Worm (Caenorhabditis elegans) whole organism, late embryonic: Measurements from ENCODE around the gene Y54G2A.19.

Experiments
- C08G9.2 ChIP-seq: sonication (generic microtip); optimal IDR thresholded peaks from 2 replicates; lab custom pipeline; 2016; ENCODE audit warnings: mild to moderate bottlenecking, missing genetic modification characterization, moderate library complexity, missing compliant biosample characterization
- K02D7.2 ChIP-seq: sonication (generic microtip); optimal IDR thresholded peaks from 2 replicates; lab custom pipeline; 2017; ENCODE audit warnings: mild to moderate bottlenecking, missing genetic modification characterization, missing compliant biosample characterization
- K09A11.1 ChIP-seq: sonication (generic microtip); optimal IDR thresholded peaks from 2 replicates; lab custom pipeline; 2017; ENCODE audit warnings: antibody characterized with exemption, mild to moderate bottlenecking, missing genetic modification characterization, missing compliant biosample characterization; ENCODE audit not compliant: insufficient read depth
- T23F11.4 ChIP-seq: fragments of 200-800 bp; sonication (Bioruptor generic); optimal IDR thresholded peaks from 2 replicates; lab custom pipeline; 2018; ENCODE audit warnings: mild to moderate bottlenecking, missing genetic modification characterization, missing compliant biosample characterization
- Y22D7AL.16 ChIP-seq: sonication (generic microtip); optimal IDR thresholded peaks from 2 replicates; lab custom pipeline; 2016; ENCODE audit warnings: missing genetic modification characterization, missing compliant biosample characterization
- ama-1 ChIP-seq: fragments of 150-350 bp; optimal IDR thresholded peaks from 2 replicates; lab custom pipeline; 2014
- ceh-14 ChIP-seq: sonication (generic microtip); optimal IDR thresholded peaks from 2 replicates; lab custom pipeline; 2016; ENCODE audit warnings: missing genotype, missing genetic modification characterization, missing compliant biosample characterization
- ceh-18 ChIP-seq: sonication (generic microtip); optimal IDR thresholded peaks from 2 replicates; lab custom pipeline; 2016; ENCODE audit warnings: missing genetic modification characterization, missing compliant biosample characterization
- ceh-2 ChIP-seq: sonication (generic microtip); optimal IDR thresholded peaks from 2 replicates; lab custom pipeline; 2016; ENCODE audit warnings: missing genotype, missing genetic modification characterization, missing compliant biosample characterization
- ceh-22 ChIP-seq: sonication (generic microtip); optimal IDR thresholded peaks from 2 replicates; lab custom pipeline; 2017; ENCODE audit warnings: missing biosample characterization, missing genetic modification characterization
- ceh-30 ChIP-seq: fragments of 150-350 bp; optimal IDR thresholded peaks from 2 replicates; lab custom pipeline; 2014; ENCODE audit warnings: missing biosample characterization, missing genetic modification characterization
- ceh-48 ChIP-seq: sonication (generic microtip); optimal IDR thresholded peaks from 2 replicates; lab custom pipeline; 2016; ENCODE audit warnings: missing genetic modification characterization, inconsistent platforms, missing compliant biosample characterization
- che-1 ChIP-seq: sonication (generic microtip); optimal IDR thresholded peaks from 2 replicates; lab custom pipeline; 2016; ENCODE audit warnings: mild to moderate bottlenecking, missing genetic modification characterization, missing compliant biosample characterization
- dmd-4 ChIP-seq: sonication (generic microtip); optimal IDR thresholded peaks from 2 replicates; lab custom pipeline; 2016; ENCODE audit warnings: borderline replicate concordance, missing genetic modification characterization, missing compliant biosample characterization
- dve-1 ChIP-seq: sonication (generic microtip); optimal IDR thresholded peaks from 2 replicates; lab custom pipeline; 2017; ENCODE audit warnings: antibody characterized with exemption, mild to moderate bottlenecking, missing genetic modification characterization, missing compliant biosample characterization
- ets-4 ChIP-seq: sonication (generic microtip); optimal IDR thresholded peaks from 2 replicates; lab custom pipeline; 2016; ENCODE audit warnings: missing genetic modification characterization, missing compliant biosample characterization
- fkh-6 ChIP-seq: sonication (generic microtip); optimal IDR thresholded peaks from 2 replicates; lab custom pipeline; 2016; ENCODE audit warnings: missing genetic modification characterization, missing compliant biosample characterization
- hlh-13 ChIP-seq: fragments of 200-800 bp; sonication (Bioruptor generic); optimal IDR thresholded peaks from 2 replicates; lab custom pipeline; 2018; ENCODE audit warnings: mild to moderate bottlenecking, missing genetic modification characterization, missing compliant biosample characterization
- hlh-15 ChIP-seq: sonication (generic microtip); optimal IDR thresholded peaks from 2 replicates; lab custom pipeline; 2016; ENCODE audit warnings: missing genetic modification characterization, missing compliant biosample characterization
- hlh-30 ChIP-seq: sonication (generic microtip); optimal IDR thresholded peaks from 2 replicates; lab custom pipeline; 2017; ENCODE audit warnings: antibody characterized with exemption, missing genetic modification characterization, missing compliant biosample characterization; ENCODE audit not compliant: insufficient read depth
- lim-6 ChIP-seq: sonication (generic microtip); optimal IDR thresholded peaks from 2 replicates; lab custom pipeline; 2016; ENCODE audit warnings: missing genetic modification characterization, missing compliant biosample characterization
- madf-2 ChIP-seq: sonication (generic microtip); optimal IDR thresholded peaks from 2 replicates; lab custom pipeline; 2017; ENCODE audit warnings: missing genetic modification characterization, missing compliant biosample characterization
- mec-3 ChIP-seq: sonication (generic microtip); optimal IDR thresholded peaks from 2 replicates; lab custom pipeline; 2016; ENCODE audit warnings: borderline replicate concordance, missing genetic modification characterization, missing compliant biosample characterization
- nhr-11 ChIP-seq: fragments of 150-350 bp; optimal IDR thresholded peaks from 2 replicates; lab custom pipeline; 2014; ENCODE audit warnings: missing biosample characterization, missing genetic modification characterization
- nhr-232 ChIP-seq: sonication (generic microtip); optimal IDR thresholded peaks from 2 replicates; lab custom pipeline; 2016; ENCODE audit warnings: missing genetic modification characterization, missing compliant biosample characterization
- odd-2 ChIP-seq: sonication (generic microtip); optimal IDR thresholded peaks from 2 replicates; lab custom pipeline; 2017; ENCODE audit warnings: antibody characterized with exemption, mild to moderate bottlenecking, missing genetic modification characterization, missing compliant biosample characterization
- pat-9 ChIP-seq: fragments of 200-800 bp; sonication (Bioruptor generic); optimal IDR thresholded peaks from 2 replicates; lab custom pipeline; 2018; ENCODE audit warnings: mild to moderate bottlenecking, missing genetic modification characterization, moderate library complexity, missing compliant biosample characterization
- pha-4 ChIP-seq: fragments of 150-350 bp; optimal IDR thresholded peaks from 2 replicates; lab custom pipeline; 2018; ENCODE audit warnings: missing biosample characterization, missing genetic modification reagents, missing genetic modification characterization
- pqm-1 ChIP-seq: sonication (generic microtip); optimal IDR thresholded peaks from 2 replicates; lab custom pipeline; 2016; ENCODE audit warnings: missing genetic modification characterization, missing compliant biosample characterization
- rnt-1 ChIP-seq: sonication (generic microtip); optimal IDR thresholded peaks from 2 replicates; lab custom pipeline; 2016; ENCODE audit warnings: missing genetic modification characterization, missing compliant biosample characterization
- syd-9 ChIP-seq: sonication (generic microtip); optimal IDR thresholded peaks from 2 replicates; lab custom pipeline; 2016; ENCODE audit warnings: mild to moderate bottlenecking, missing genetic modification characterization, moderate library complexity, missing compliant biosample characterization
- ttx-3 ChIP-seq: sonication (generic microtip); optimal IDR thresholded peaks from 2 replicates; lab custom pipeline; 2016; ENCODE audit warnings: missing genetic modification reagents, missing genetic modification characterization, missing compliant biosample characterization
- unc-3 ChIP-seq, 2 experiments: fragments of 200-800 bp in 1 of 2; sonication (Bioruptor generic) in 1 of 2; sonication (generic microtip) in 1 of 2; conservative IDR thresholded peaks in 1 of 2; optimal IDR thresholded peaks in 1 of 2; 2 replicates each; pipeline versions ENCODE4 v1.3.6 to Lab custom; 2016 to 2022; ENCODE audit warnings: missing compliant biosample characterization in 2 of 2, missing genetic modification characterization in 2 of 2, missing genetic modification reagents in 1 of 2
- zip-5 ChIP-seq: sonication (generic microtip); optimal IDR thresholded peaks from 2 replicates; lab custom pipeline; 2016; ENCODE audit warnings: missing genetic modification characterization, missing compliant biosample characterization
- ztf-16 ChIP-seq: sonication (generic microtip); optimal IDR thresholded peaks from 2 replicates; lab custom pipeline; 2017; ENCODE audit warnings: missing genetic modification characterization, missing compliant biosample characterization

Y54G2A.19 gene

ce11 chrIV:2851625-2852024, 42.9 kb downstream of the Y54G2A.19 start:
- TF ChIP-seq hlh-13 (GFP tag; lab: Kevin White, UChicago) (no peak), ceh-22 (tag; lab: Kevin White, UChicago) (no peak), che-1 (tag; lab: Kevin White, UChicago) (no peak), hlh-15 (tag; lab: Kevin White, UChicago) (no peak), mec-3 (tag; lab: Kevin White, UChicago) (no peak), ceh-18 (tag; lab: Kevin White, UChicago) (no peak)

ce11 chrIV:2850586-2850985, 43.9 kb downstream of the Y54G2A.19 start, which contains the start of gene clec-85:
Gene clec-85 (plus strand): TSS chrIV:2850886.
- TF ChIP-seq ama-1 = no peak
- TF ChIP-seq ceh-18 (tag; lab: Kevin White, UChicago) = no peak
- TF ChIP-seq ceh-2 = no peak
- no peak for TF ChIP-seq ceh-14
- TF ChIP-seq pqm-1 = no peak
- TF ChIP-seq hlh-30 (tag; lab: Kevin White, UChicago) = no peak
- TF ChIP-seq T23F11.4 (GFP tag; lab: Kevin White, UChicago) = no peak
- TF ChIP-seq K09A11.1 = no peak
- no peak for TF ChIP-seq ztf-16 (tag; lab: Kevin White, UChicago)
- TF ChIP-seq nhr-11 (tag; lab: Kevin White, UChicago) = no peak
- TF ChIP-seq syd-9 (tag; lab: Kevin White, UChicago) = no peak

- no peak for TF ChIP-seq zip-5 (tag; lab: Kevin White, UChicago)
- TF ChIP-seq pha-4 (tag; lab: Kevin White, UChicago) = no peak
- TF ChIP-seq unc-3 (GFP tag; conservative IDR thresholded peaks at IDR 0.05; lab: Robert Waterston, UW) = no peak
- TF ChIP-seq unc-3 (tag; optimal IDR thresholded peaks at IDR 0.05; lab: Kevin White, UChicago) = no peak
- no peak for TF ChIP-seq rnt-1 (tag; lab: Kevin White, UChicago)
- TF ChIP-seq pqm-1 = no peak
- TF ChIP-seq hlh-30 (tag; lab: Kevin White, UChicago) = no peak
Observed at ce11 chrIV:2849269-2849668, 45.3 kb downstream of the Y54G2A.19 start.

ce11 chrIV:2846264-2846663, 48.3 kb downstream of the Y54G2A.19 start, which contains the start of gene Y54G2A.40:
Gene Y54G2A.40 (plus strand): TSS chrIV:2846476.
- TF ChIP-seq dve-1 (tag; lab: Kevin White, UChicago) (no peak), ets-4 (tag; lab: Kevin White, UChicago) (no peak), Y22D7AL.16 (tag; lab: Kevin White, UChicago) (no peak), dmd-4 (tag; lab: Kevin White, UChicago) (no peak), odd-2 (no peak), nhr-232 (no peak), fkh-6 (no peak), madf-2 (tag; lab: Kevin White, UChicago) (no peak), ceh-48 (tag; lab: Kevin White, UChicago) (no peak), zip-5 (tag; lab: Kevin White, UChicago) (no peak), K02D7.2 (tag; lab: Kevin White, UChicago) (no peak), lim-6 (tag; lab: Kevin White, UChicago) (no peak), ttx-3 (no peak), C08G9.2 (tag; lab: Kevin White, UChicago) (no peak)

ce11 chrIV:2843882-2844281, 50.6 kb downstream of the Y54G2A.19 start, which contains the start of gene Y54G2A.15:
Gene Y54G2A.15 (minus strand): TSS chrIV:2843982.
- TF ChIP-seq zip-5 (tag; lab: Kevin White, UChicago) = no peak
- TF ChIP-seq odd-2 = no peak
- no peak for TF ChIP-seq pha-4 (tag; lab: Kevin White, UChicago)
- TF ChIP-seq hlh-30 (tag; lab: Kevin White, UChicago) = no peak
- no peak for TF ChIP-seq mec-3 (tag; lab: Kevin White, UChicago)
- TF ChIP-seq ceh-30 (tag; lab: Kevin White, UChicago) = no peak
- TF ChIP-seq ama-1 = no peak
- no peak for TF ChIP-seq pqm-1
- no peak for TF ChIP-seq hlh-13 (GFP tag; lab: Kevin White, UChicago)
- TF ChIP-seq pat-9 (tag; lab: Kevin White, UChicago) = no peak
